Fruit fly (Drosophila melanogaster) whole organism, embryonic: ENCODE data around the gene Eip75B.

ENCODE experiments used
- Abd-B ChIP-seq: fragments of 200-800 bp; sonication (Bioruptor generic); optimal IDR thresholded peaks from 2 replicates; lab custom pipeline; 2018; ENCODE audit warnings: missing biosample characterization, mild to moderate bottlenecking, missing genetic modification characterization, moderate library complexity
- Ada2b ChIP-seq: fragments of 200-800 bp; sonication (Bioruptor generic); IDR thresholded peaks from 2 replicates; pipeline ENCODE4 v1.3.6; 2022; ENCODE audit warnings: missing biosample characterization, missing genetic modification characterization
- Bteb2 ChIP-seq: fragments of 200-800 bp; sonication (Bioruptor generic); optimal IDR thresholded peaks from 2 replicates; lab custom pipeline; 2016; ENCODE audit warnings: missing biosample characterization, missing genetic modification characterization
- CG1024 ChIP-seq: fragments of 200-800 bp; sonication (Bioruptor generic); IDR thresholded peaks from 2 replicates; pipeline ENCODE4 v1.3.6; 2022; ENCODE audit warnings: missing biosample characterization, missing genetic modification characterization
- CG10431 ChIP-seq: fragments of 200-800 bp; sonication (Bioruptor generic); optimal IDR thresholded peaks from 3 replicates; lab custom pipeline; 2018; ENCODE audit warnings: missing biosample characterization, mild to moderate bottlenecking, missing genetic modification characterization
- CG12769 ChIP-seq: fragments of 200-800 bp; sonication (Bioruptor generic); optimal IDR thresholded peaks from 2 replicates; lab custom pipeline; 2019; ENCODE audit warnings: missing biosample characterization, mild to moderate bottlenecking, missing genetic modification characterization, moderate library complexity
- CG16779 ChIP-seq: fragments of 200-800 bp; sonication (Bioruptor generic); IDR thresholded peaks from 2 replicates; pipeline ENCODE4 v1.3.6; 2022; ENCODE audit warnings: missing biosample characterization, missing genetic modification characterization
- CG18476 ChIP-seq: fragments of 200-800 bp; sonication (Bioruptor generic); optimal IDR thresholded peaks from 2 replicates; lab custom pipeline; 2016; ENCODE audit warnings: missing biosample characterization, mild to moderate bottlenecking, missing genetic modification characterization
- CG30431 ChIP-seq: fragments of 200-800 bp; sonication (Bioruptor generic); optimal IDR thresholded peaks from 2 replicates; lab custom pipeline; 2017; ENCODE audit warnings: missing biosample characterization, missing genetic modification characterization
- CG4282 ChIP-seq: fragments of 200-800 bp; sonication (Bioruptor generic); optimal IDR thresholded peaks from 2 replicates; lab custom pipeline; 2016; ENCODE audit warnings: missing biosample characterization, missing genetic modification characterization
- CG4360 ChIP-seq: fragments of 200-800 bp; sonication (Bioruptor generic); IDR thresholded peaks from 2 replicates; pipeline ENCODE4 v1.3.6; 2022; ENCODE audit warnings: missing biosample characterization, missing genetic modification characterization
- CG4820 ChIP-seq: fragments of 200-800 bp; sonication (Bioruptor generic); optimal IDR thresholded peaks from 3 replicates; lab custom pipeline; 2016; ENCODE audit warnings: missing biosample characterization, missing genetic modification characterization
- CG7963 ChIP-seq: fragments of 200-800 bp; sonication (Bioruptor generic); IDR thresholded peaks from 3 replicates; pipeline ENCODE4 v1.3.6; 2022; ENCODE audit warnings: missing biosample characterization, missing genetic modification characterization; ENCODE audit not compliant: partially characterized antibody
- CG8089 ChIP-seq: fragments of 200-800 bp; sonication (Bioruptor generic); optimal IDR thresholded peaks from 3 replicates; lab custom pipeline; 2016; ENCODE audit warnings: missing biosample characterization, missing genetic modification characterization
- CG8478 ChIP-seq: fragments of >200 bp; optimal IDR thresholded peaks from 2 replicates; lab custom pipeline; 2018
- CG9215 ChIP-seq: fragments of 200-800 bp; sonication (Bioruptor generic); IDR thresholded peaks from 2 replicates; pipeline ENCODE4 v1.3.6; 2022; ENCODE audit warnings: missing biosample characterization, missing genetic modification characterization
- CTCF ChIP-seq: fragments of 200-800 bp; sonication (Bioruptor generic); optimal IDR thresholded peaks from 2 replicates; lab custom pipeline; 2017; ENCODE audit warnings: missing biosample characterization, mild to moderate bottlenecking, missing genetic modification characterization, moderate library complexity
- Dfd ChIP-seq, 2 experiments: fragments of >200 bp; optimal IDR thresholded peaks; 2 replicates each; lab custom pipeline; 2017; ENCODE audit warnings: missing biosample characterization in 2 of 2, missing genetic modification characterization in 2 of 2
- E2f1 ChIP-seq: fragments of 200-800 bp; sonication (Bioruptor generic); IDR thresholded peaks from 2 replicates; pipeline ENCODE4 v1.3.6; 2022; ENCODE audit warnings: missing biosample characterization, missing genetic modification characterization
- Ets65A ChIP-seq: fragments of 200-800 bp; sonication (Bioruptor generic); peaks from one replicate; lab custom pipeline; 2016; ENCODE audit warnings: missing biosample characterization, missing genetic modification characterization
- HLH54F ChIP-seq: fragments of 200-800 bp; sonication (Bioruptor generic); optimal IDR thresholded peaks from 3 replicates; lab custom pipeline; 2016; ENCODE audit warnings: missing biosample characterization, missing genetic modification characterization
- Hr78 ChIP-seq, 2 experiments: fragments of 200-800 bp in 1 of 2; fragments of >200 bp in 1 of 2; sonication (Bioruptor generic) in 1 of 2; optimal IDR thresholded peaks; 2 replicates each; lab custom pipeline; 2017 to 2019; ENCODE audit warnings: missing biosample characterization in 2 of 2, missing genetic modification characterization in 2 of 2, mild to moderate bottlenecking in 1 of 2, moderate library complexity in 1 of 2
- Kr ChIP-seq: fragments of 200-800 bp; sonication (Bioruptor generic); optimal IDR thresholded peaks from 2 replicates; lab custom pipeline; 2017; ENCODE audit warnings: missing biosample characterization, mild to moderate bottlenecking, missing genetic modification characterization
- Meics ChIP-seq: fragments of 200-800 bp; sonication (Bioruptor generic); optimal IDR thresholded peaks from 2 replicates; lab custom pipeline; 2017; ENCODE audit warnings: missing biosample characterization, mild to moderate bottlenecking, missing genetic modification characterization
- Side ChIP-seq: fragments of 200-800 bp; sonication (Bioruptor generic); optimal IDR thresholded peaks from 2 replicates; lab custom pipeline; 2016; ENCODE audit warnings: missing biosample characterization, missing genetic modification characterization
- Sry-β ChIP-seq: fragments of 200-800 bp; sonication (Bioruptor generic); optimal IDR thresholded peaks from 2 replicates; lab custom pipeline; 2018; ENCODE audit warnings: missing biosample characterization, mild to moderate bottlenecking, missing genetic modification characterization, moderate library complexity
- Taf1 ChIP-seq: fragments of 200-800 bp; sonication (Bioruptor generic); IDR thresholded peaks from 2 replicates; pipeline ENCODE4 v1.3.6; 2022; ENCODE audit warnings: missing biosample characterization, missing genetic modification characterization
- Xrp1 ChIP-seq: fragments of 200-800 bp; sonication (Bioruptor generic); IDR thresholded peaks from 2 replicates; pipeline ENCODE4 v1.3.6; 2022; ENCODE audit warnings: missing biosample characterization, missing genetic modification characterization
- cg ChIP-seq: fragments of 200-800 bp; sonication (Bioruptor generic); optimal IDR thresholded peaks from 3 replicates; lab custom pipeline; 2019; ENCODE audit warnings: missing biosample characterization, mild to moderate bottlenecking, missing genetic modification characterization, moderate library complexity
- disco-r ChIP-seq: fragments of 200-800 bp; sonication (Bioruptor generic); optimal IDR thresholded peaks from 2 replicates; lab custom pipeline; 2016; ENCODE audit warnings: missing biosample characterization, missing genetic modification characterization
- dmrt99B ChIP-seq: fragments of 200-800 bp; sonication (Bioruptor generic); optimal IDR thresholded peaks from 2 replicates; lab custom pipeline; 2018; ENCODE audit warnings: missing biosample characterization, mild to moderate bottlenecking, missing genetic modification characterization, moderate library complexity
- dysf ChIP-seq: fragments of 200-800 bp; sonication (Bioruptor generic); IDR thresholded peaks from 3 replicates; pipeline ENCODE4 v1.3.6; 2022; ENCODE audit warnings: missing biosample characterization, missing genetic modification characterization
- ems ChIP-seq: fragments of 200-800 bp; sonication (Bioruptor generic); optimal IDR thresholded peaks from 3 replicates; lab custom pipeline; 2016; ENCODE audit warnings: missing biosample characterization, missing genetic modification characterization
- exex ChIP-seq: fragments of 200-800 bp; sonication (Bioruptor generic); optimal IDR thresholded peaks from 4 replicates; lab custom pipeline; 2018; ENCODE audit warnings: missing biosample characterization, mild to moderate bottlenecking, missing genetic modification characterization, moderate library complexity
- fru ChIP-seq: fragments of >200 bp; optimal IDR thresholded peaks from 2 replicates; lab custom pipeline; 2017
- fu2 ChIP-seq: fragments of 200-800 bp; sonication (Bioruptor generic); optimal IDR thresholded peaks from 2 replicates; lab custom pipeline; 2016; ENCODE audit warnings: missing biosample characterization, missing genetic modification characterization
- grn ChIP-seq: fragments of 200-800 bp; sonication (Bioruptor generic); optimal IDR thresholded peaks from 3 replicates; lab custom pipeline; 2017; ENCODE audit warnings: missing biosample characterization, missing genetic modification characterization
- hb ChIP-seq: fragments of 200-800 bp; sonication (Bioruptor generic); IDR thresholded peaks from 3 replicates; pipeline ENCODE4 v1.3.6; 2022; ENCODE audit warnings: missing biosample characterization, missing genetic modification characterization; ENCODE audit not compliant: partially characterized antibody
- hkb ChIP-seq, 2 experiments: fragments of 200-800 bp in 1 of 2; fragments of >200 bp in 1 of 2; sonication (Bioruptor generic) in 1 of 2; IDR thresholded peaks in 1 of 2; optimal IDR thresholded peaks in 1 of 2; 2 replicates each; pipeline versions ENCODE4 v1.3.6 to Lab custom; 2017 to 2022; ENCODE audit warnings: missing biosample characterization in 1 of 2, missing genetic modification characterization in 1 of 2
- jigr1 ChIP-seq: fragments of 200-800 bp; sonication (Bioruptor generic); IDR thresholded peaks from 3 replicates; pipeline ENCODE4 v1.3.6; 2022; ENCODE audit warnings: missing biosample characterization, missing genetic modification characterization
- kah ChIP-seq: fragments of 200-800 bp; sonication (Bioruptor generic); optimal IDR thresholded peaks from 2 replicates; lab custom pipeline; 2018; ENCODE audit warnings: missing biosample characterization, mild to moderate bottlenecking, missing genetic modification characterization
- ken ChIP-seq: fragments of 200-800 bp; sonication (Bioruptor generic); IDR thresholded peaks from 3 replicates; pipeline ENCODE4 v1.3.6; 2022; ENCODE audit warnings: missing biosample characterization, missing genetic modification characterization
- lbe ChIP-seq: fragments of 200-800 bp; sonication (Bioruptor generic); optimal IDR thresholded peaks from 2 replicates; lab custom pipeline; 2016; ENCODE audit warnings: missing biosample characterization, mild to moderate bottlenecking, missing genetic modification characterization
- pho ChIP-seq: fragments of 200-800 bp; sonication (Bioruptor generic); optimal IDR thresholded peaks from 2 replicates; lab custom pipeline; 2016; ENCODE audit warnings: missing biosample characterization, missing genetic modification characterization
- psq ChIP-seq: fragments of 200-800 bp; sonication (Bioruptor generic); optimal IDR thresholded peaks from 2 replicates; lab custom pipeline; 2017; ENCODE audit warnings: missing biosample characterization, missing genetic modification characterization
- pzg ChIP-seq: fragments of 200-800 bp; sonication (Bioruptor generic); optimal IDR thresholded peaks from 3 replicates; lab custom pipeline; 2018; ENCODE audit warnings: missing biosample characterization, mild to moderate bottlenecking, missing genetic modification characterization, moderate library complexity
- repo ChIP-seq: fragments of 200-800 bp; sonication (Bioruptor generic); optimal IDR thresholded peaks from 2 replicates; lab custom pipeline; 2016; ENCODE audit warnings: missing biosample characterization, missing genetic modification characterization
- scrt ChIP-seq: fragments of 200-800 bp; sonication (Bioruptor generic); optimal IDR thresholded peaks from 2 replicates; lab custom pipeline; 2018; ENCODE audit warnings: missing biosample characterization, mild to moderate bottlenecking, missing genetic modification characterization, moderate library complexity
- tll ChIP-seq, 2 experiments: fragments of 200-800 bp in 1 of 2; fragments of >200 bp in 1 of 2; sonication (Bioruptor generic) in 1 of 2; optimal IDR thresholded peaks; 2 replicates each; lab custom pipeline; 2017 to 2019; ENCODE audit warnings: missing biosample characterization in 2 of 2, missing genetic modification characterization in 2 of 2, mild to moderate bottlenecking in 1 of 2, moderate library complexity in 1 of 2
- zf30C ChIP-seq: fragments of 200-800 bp; sonication (Bioruptor generic); optimal IDR thresholded peaks from 3 replicates; lab custom pipeline; 2018; ENCODE audit warnings: missing biosample characterization, mild to moderate bottlenecking, missing genetic modification characterization

Gene Eip75B

dm6 chr3L:17948643-17949506 lies 115.6 kb downstream of the Eip75B start (continued):
- peak; percentile 2 for TF ChIP-seq grn (GFP tag; lab: Kevin White, UChicago)
- peak; percentile 83 for TF ChIP-seq Ets65A (GFP tag; lab: Kevin White, UChicago)
- no peak for TF ChIP-seq CG1024 (GFP tag; lab: Robert Waterston, UW)
- TF ChIP-seq Bteb2 = no peak
- no peak for TF ChIP-seq Sry-β (GFP tag; lab: Kevin White, UChicago)
- TF ChIP-seq Xrp1 (GFP tag; lab: Robert Waterston, UW) = 0 out of 2 replicates have a peak, but pooled peaks have one; percentile 20
- no peak for TF ChIP-seq psq (GFP tag; lab: Kevin White, UChicago)
- no peak for TF ChIP-seq disco-r (GFP tag; lab: Kevin White, UChicago)
- TF ChIP-seq Hr78 (GFP tag; optimal IDR thresholded peaks at IDR 0.05; lab: Kevin White, UChicago) = no peak
- no peak for TF ChIP-seq HLH54F (GFP tag; lab: Kevin White, UChicago)
- no peak for TF ChIP-seq ems
- no peak for TF ChIP-seq CG4282 (GFP tag; lab: Kevin White, UChicago)
- TF ChIP-seq CG4820 (GFP tag; lab: Kevin White, UChicago) = no peak
- TF ChIP-seq fu2 (GFP tag; lab: Kevin White, UChicago) = no peak
- peak; percentile 31; the same call in 1 of the 2 replicates for TF ChIP-seq Ada2b (GFP tag; lab: Robert Waterston, UW)
- TF ChIP-seq Meics (GFP tag; lab: Kevin White, UChicago) = peak; percentile 47
- TF ChIP-seq ken (GFP tag; lab: Robert Waterston, UW) = no peak
- TF ChIP-seq Abd-B (GFP tag; lab: Kevin White, UChicago) = no peak
- TF ChIP-seq exex (tag; lab: Kevin White, UChicago) = peak; percentile 78
- TF ChIP-seq CG10431 (GFP tag; lab: Kevin White, UChicago) = no peak
- no peak for TF ChIP-seq dmrt99B (tag; lab: Kevin White, UChicago)
- TF ChIP-seq hkb (optimal IDR thresholded peaks at IDR 0.05; lab: Kevin White, UChicago) = no peak
- TF ChIP-seq hkb (GFP tag; IDR thresholded peaks at IDR 0.05; lab: Robert Waterston, UW) = no peak
- no peak for TF ChIP-seq CG30431
- no peak for TF ChIP-seq CG18476 (GFP tag; lab: Kevin White, UChicago)
- no peak for TF ChIP-seq Kr
- TF ChIP-seq jigr1 (GFP tag; lab: Robert Waterston, UW) = no peak
- TF ChIP-seq CG8478 = peak; percentile 7
- peak in 1 of 2 experiments; percentile 50 for TF ChIP-seq Dfd (GFP tag; optimal IDR thresholded peaks at IDR 0.05; lab: Kevin White, UChicago)
- 0 out of 2 replicates have a peak, but pooled peaks have one; percentile 14 for TF ChIP-seq E2f1
- TF ChIP-seq repo (GFP tag; lab: Kevin White, UChicago) = no peak
- TF ChIP-seq dysf (GFP tag; lab: Robert Waterston, UW) = peak; percentile 60; the same call in 1 of the 3 replicates
- no peak for TF ChIP-seq hb (GFP tag; lab: Robert Waterston, UW)
- peak; percentile 86 for TF ChIP-seq CG12769 (tag; lab: Kevin White, UChicago)
- TF ChIP-seq Side (GFP tag; lab: Kevin White, UChicago) = no peak
- peak; percentile 47 for TF ChIP-seq pho (GFP tag; lab: Kevin White, UChicago)
- TF ChIP-seq kah = no peak
- TF ChIP-seq CG4360 = no peak
- peak; percentile 68; the same call in 1 of the 2 replicates for TF ChIP-seq CG16779 (GFP tag; lab: Robert Waterston, UW)
- TF ChIP-seq CG9215 = no peak
- no peak for TF ChIP-seq pzg
- TF ChIP-seq lbe (GFP tag; lab: Kevin White, UChicago) = no peak
- TF ChIP-seq cg (GFP tag; lab: Kevin White, UChicago) = no peak
- no peak for TF ChIP-seq CTCF (GFP tag; lab: Kevin White, UChicago)
- no peak for TF ChIP-seq CG8089 (GFP tag; lab: Kevin White, UChicago)
- no peak for TF ChIP-seq scrt (GFP tag; lab: Kevin White, UChicago)
- peak; percentile 52; the same call in 1 of the 2 replicates for TF ChIP-seq Taf1 (GFP tag; lab: Robert Waterston, UW)
- no peak for TF ChIP-seq CG7963 (GFP tag; lab: Robert Waterston, UW)
- no peak for TF ChIP-seq tll (GFP tag; optimal IDR thresholded peaks at IDR 0.05; lab: Kevin White, UChicago)
- no peak for TF ChIP-seq fru
- no peak for TF ChIP-seq zf30C (GFP tag; lab: Kevin White, UChicago)
